Fruit fly (Drosophila melanogaster) whole organism, prepupa: ENCODE measurements around the gene TwdlR.

Experiments
- CG10631 ChIP-seq: fragments of 200-800 bp; sonication (Bioruptor generic); optimal IDR thresholded peaks from 2 replicates; lab custom pipeline; 2016; ENCODE audit warnings: missing biosample characterization, missing genetic modification characterization
- CG10669 ChIP-seq: fragments of 200-800 bp; sonication (Bioruptor generic); optimal IDR thresholded peaks from 3 replicates; lab custom pipeline; 2018; ENCODE audit warnings: missing biosample characterization, mild to moderate bottlenecking, missing genetic modification characterization, moderate library complexity
- CG11294 ChIP-seq: fragments of 200-800 bp; sonication (Bioruptor generic); IDR thresholded peaks from 2 replicates; pipeline ENCODE4 v1.3.6; 2022; ENCODE audit warnings: missing biosample characterization, missing genetic modification characterization
- CG11762 ChIP-seq: fragments of 200-800 bp; sonication (Bioruptor generic); optimal IDR thresholded peaks from 3 replicates; lab custom pipeline; 2016; ENCODE audit warnings: missing biosample characterization, missing genetic modification characterization; ENCODE audit not compliant: insufficient read depth
- CG11902 ChIP-seq: fragments of 200-800 bp; sonication (Bioruptor generic); optimal IDR thresholded peaks from 3 replicates; lab custom pipeline; 2016; ENCODE audit warnings: missing biosample characterization, missing genetic modification characterization
- CG15336 ChIP-seq: fragments of 200-800 bp; sonication (Bioruptor generic); IDR thresholded peaks from 2 replicates; pipeline ENCODE4 v1.3.6; 2022; ENCODE audit warnings: missing biosample characterization, missing genetic modification characterization
- CG1621 ChIP-seq: fragments of 200-800 bp; sonication (Bioruptor generic); optimal IDR thresholded peaks from 3 replicates; lab custom pipeline; 2018; ENCODE audit warnings: missing biosample characterization, mild to moderate bottlenecking, missing genetic modification characterization
- CG16779 ChIP-seq: fragments of 200-800 bp; sonication (Bioruptor generic); optimal IDR thresholded peaks from 3 replicates; lab custom pipeline; 2017; ENCODE audit warnings: missing biosample characterization, mild to moderate bottlenecking, missing genetic modification characterization
- CG3032 ChIP-seq: fragments of 200-800 bp; optimal IDR thresholded peaks from 2 replicates; lab custom pipeline; 2019; ENCODE audit warnings: missing biosample characterization, mild to moderate bottlenecking, missing genetic modification characterization, moderate library complexity
- CG31627 ChIP-seq: fragments of 200-800 bp; sonication (Bioruptor generic); optimal IDR thresholded peaks from 3 replicates; lab custom pipeline; 2016; ENCODE audit warnings: missing biosample characterization, missing genetic modification characterization
- CG32006 ChIP-seq: fragments of 200-800 bp; sonication (Bioruptor generic); optimal IDR thresholded peaks from 3 replicates; lab custom pipeline; 2017; ENCODE audit warnings: missing biosample characterization, mild to moderate bottlenecking, missing genetic modification characterization
- CG34406 ChIP-seq: fragments of 200-800 bp; sonication (Bioruptor generic); optimal IDR thresholded peaks from 3 replicates; lab custom pipeline; 2016; ENCODE audit warnings: missing biosample characterization, missing genetic modification characterization
- CG3919 ChIP-seq: fragments of 200-800 bp; sonication (Bioruptor generic); optimal IDR thresholded peaks from 3 replicates; lab custom pipeline; 2016; ENCODE audit warnings: missing biosample characterization, missing genetic modification characterization
- CG4318 ChIP-seq: fragments of 200-800 bp; sonication (Bioruptor generic); optimal IDR thresholded peaks from 3 replicates; lab custom pipeline; 2017; ENCODE audit warnings: missing biosample characterization, mild to moderate bottlenecking, missing genetic modification characterization
- CG6163 ChIP-seq: fragments of 200-800 bp; sonication (Bioruptor generic); IDR thresholded peaks from 3 replicates; pipeline ENCODE4 v1.3.6; 2022; ENCODE audit warnings: missing biosample characterization, missing genetic modification characterization
- CG6808 ChIP-seq: fragments of 200-800 bp; sonication (Bioruptor generic); optimal IDR thresholded peaks from 3 replicates; lab custom pipeline; 2017; ENCODE audit warnings: missing biosample characterization, missing genetic modification characterization, mild to moderate bottlenecking, moderate library complexity, missing genetic modification reagents
- CG8319 ChIP-seq: fragments of 200-800 bp; sonication (Bioruptor generic); optimal IDR thresholded peaks from 3 replicates; lab custom pipeline; 2016; ENCODE audit warnings: missing biosample characterization, missing genetic modification characterization
- CG9139 ChIP-seq: fragments of 200-800 bp; sonication (Bioruptor generic); optimal IDR thresholded peaks from 3 replicates; lab custom pipeline; 2017; ENCODE audit warnings: missing biosample characterization, mild to moderate bottlenecking, missing genetic modification characterization
- Eip75B ChIP-seq: fragments of 200-800 bp; sonication (Bioruptor generic); optimal IDR thresholded peaks from 3 replicates; lab custom pipeline; 2016; ENCODE audit warnings: missing biosample characterization, missing genetic modification characterization
- Eip78C ChIP-seq: fragments of 200-800 bp; sonication (Bioruptor generic); peaks from one replicate; lab custom pipeline; 2016; ENCODE audit warnings: missing biosample characterization, missing genetic modification characterization
- Eip93F ChIP-seq: fragments of 200-800 bp; sonication (Bioruptor generic); optimal IDR thresholded peaks from 2 replicates; lab custom pipeline; 2016; ENCODE audit warnings: missing biosample characterization, mild to moderate bottlenecking, missing genetic modification characterization
- Ets21C ChIP-seq: fragments of 200-800 bp; sonication (Bioruptor generic); optimal IDR thresholded peaks from 3 replicates; lab custom pipeline; 2016; ENCODE audit warnings: missing biosample characterization, missing genetic modification characterization
- Hr39 ChIP-seq: fragments of 200-800 bp; sonication (Bioruptor generic); optimal IDR thresholded peaks from 2 replicates; lab custom pipeline; 2016; ENCODE audit warnings: missing biosample characterization, missing genetic modification characterization
- Hr4 ChIP-seq: fragments of 200-800 bp; sonication (Bioruptor generic); optimal IDR thresholded peaks from 3 replicates; lab custom pipeline; 2016; ENCODE audit warnings: missing biosample characterization, missing genetic modification characterization
- Lpt ChIP-seq: fragments of 200-800 bp; sonication (Bioruptor generic); optimal IDR thresholded peaks from 3 replicates; lab custom pipeline; 2016; ENCODE audit warnings: missing biosample characterization, missing genetic modification characterization
- Met ChIP-seq: fragments of 200-800 bp; sonication (Bioruptor generic); optimal IDR thresholded peaks from 3 replicates; lab custom pipeline; 2016; ENCODE audit warnings: missing biosample characterization, missing genetic modification characterization
- OdsH ChIP-seq: fragments of 200-800 bp; sonication (Bioruptor generic); optimal IDR thresholded peaks from 3 replicates; lab custom pipeline; 2016; ENCODE audit warnings: missing biosample characterization, missing genetic modification characterization
- Smox ChIP-seq: fragments of 200-800 bp; sonication (Bioruptor generic); optimal IDR thresholded peaks from 3 replicates; lab custom pipeline; 2016; ENCODE audit warnings: missing biosample characterization, missing genetic modification characterization
- Sox14 ChIP-seq: fragments of 200-800 bp; sonication (Bioruptor generic); optimal IDR thresholded peaks from 3 replicates; lab custom pipeline; 2016; ENCODE audit warnings: missing biosample characterization, missing genetic modification characterization
- Sox15 ChIP-seq: fragments of 200-800 bp; sonication (Bioruptor generic); optimal IDR thresholded peaks from 3 replicates; lab custom pipeline; 2016; ENCODE audit warnings: missing biosample characterization, missing genetic modification characterization
- acj6 ChIP-seq: fragments of 200-800 bp; sonication (Bioruptor generic); optimal IDR thresholded peaks from 3 replicates; lab custom pipeline; 2016; ENCODE audit warnings: missing biosample characterization, missing genetic modification characterization
- cyc ChIP-seq: fragments of 200-800 bp; sonication (Bioruptor generic); optimal IDR thresholded peaks from 3 replicates; lab custom pipeline; 2016; ENCODE audit warnings: missing biosample characterization, missing genetic modification characterization
- dac ChIP-seq: fragments of 200-800 bp; sonication (Bioruptor generic); optimal IDR thresholded peaks from 2 replicates; lab custom pipeline; 2017; ENCODE audit warnings: missing biosample characterization, mild to moderate bottlenecking, missing genetic modification characterization
- dsx ChIP-seq: fragments of 200-800 bp; optimal IDR thresholded peaks from 3 replicates; lab custom pipeline; 2019; ENCODE audit warnings: missing biosample characterization, mild to moderate bottlenecking, missing genetic modification characterization, moderate library complexity; ENCODE audit not compliant: poor library complexity, severe bottlenecking
- eg ChIP-seq: fragments of 200-800 bp; sonication (Bioruptor generic); IDR thresholded peaks from 3 replicates; pipeline ENCODE4 v1.3.6; 2022; ENCODE audit warnings: missing biosample characterization, missing genetic modification characterization
- esn ChIP-seq: fragments of 200-800 bp; sonication (Bioruptor generic); optimal IDR thresholded peaks from 2 replicates; lab custom pipeline; 2016; ENCODE audit warnings: missing biosample characterization, mild to moderate bottlenecking, missing genetic modification characterization, moderate library complexity
- fd85E ChIP-seq: fragments of 200-800 bp; sonication (Bioruptor generic); optimal IDR thresholded peaks from 3 replicates; lab custom pipeline; 2016; ENCODE audit warnings: missing biosample characterization, missing genetic modification characterization
- fkh ChIP-seq: fragments of 200-800 bp; sonication (Bioruptor generic); optimal IDR thresholded peaks from 3 replicates; lab custom pipeline; 2017; ENCODE audit warnings: missing biosample characterization, mild to moderate bottlenecking, missing genetic modification characterization, moderate library complexity
- lz ChIP-seq: fragments of 200-800 bp; sonication (Bioruptor generic); optimal IDR thresholded peaks from 3 replicates; lab custom pipeline; 2016; ENCODE audit warnings: missing biosample characterization, missing genetic modification characterization
- net ChIP-seq: fragments of 200-800 bp; sonication (Bioruptor generic); optimal IDR thresholded peaks from 3 replicates; lab custom pipeline; 2016; ENCODE audit warnings: missing biosample characterization, missing genetic modification characterization
- salr ChIP-seq, 2 experiments: fragments of 200-800 bp; sonication (Bioruptor generic); optimal IDR thresholded peaks; 3 replicates each; lab custom pipeline; 2016 to 2018; ENCODE audit warnings: missing biosample characterization in 2 of 2, missing genetic modification characterization in 2 of 2, mild to moderate bottlenecking in 1 of 2
- spab ChIP-seq: fragments of 200-800 bp; sonication (Bioruptor generic); optimal IDR thresholded peaks from 2 replicates; lab custom pipeline; 2017; ENCODE audit warnings: missing biosample characterization, mild to moderate bottlenecking, missing genetic modification characterization, missing genetic modification reagents
- ss ChIP-seq, 2 experiments: fragments of 200-800 bp; sonication (Bioruptor generic); optimal IDR thresholded peaks; 2 replicates in 1 of 2; 3 replicates in 1 of 2; lab custom pipeline; 2017 to 2018; ENCODE audit warnings: mild to moderate bottlenecking in 2 of 2, missing biosample characterization in 2 of 2, missing genetic modification characterization in 2 of 2, moderate library complexity in 1 of 2
- svp ChIP-seq: fragments of 200-800 bp; sonication (Bioruptor generic); peaks from one replicate; lab custom pipeline; 2016; ENCODE audit warnings: missing biosample characterization, missing genetic modification characterization
- topi ChIP-seq: fragments of 200-800 bp; sonication (Bioruptor generic); optimal IDR thresholded peaks from 3 replicates; lab custom pipeline; 2016; ENCODE audit warnings: missing biosample characterization, missing genetic modification characterization
- vri ChIP-seq: fragments of 200-800 bp; sonication (Bioruptor generic); optimal IDR thresholded peaks from 3 replicates; lab custom pipeline; 2016; ENCODE audit warnings: missing biosample characterization, mild to moderate bottlenecking, missing genetic modification characterization

TwdlR gene

dm6 chr3R:26654594-26654993 lies 19.9 kb downstream of the TwdlR start (continued):
- TF ChIP-seq CG8319 (GFP tag; lab: Kevin White, UChicago) (no peak), Eip75B (peak; percentile 14), CG11294 (GFP tag; lab: Robert Waterston, UW) (0 out of 2 replicates have a peak, but pooled peaks have one; percentile 7), Eip93F (no peak), Hr4 (peak; percentile 53), cyc (GFP tag; lab: Kevin White, UChicago) (peak; percentile 15), CG9139 (GFP tag; lab: Kevin White, UChicago) (no peak), Hr39 (GFP tag; lab: Kevin White, UChicago) (peak; percentile 16), CG10631 (GFP tag; lab: Kevin White, UChicago) (peak; percentile 39), Met (GFP tag; lab: Kevin White, UChicago) (no peak), Smox (GFP tag; lab: Kevin White, UChicago) (no peak), CG6163 (peak; percentile 45; the same call in 1 of the 3 replicates), CG11902 (GFP tag; lab: Kevin White, UChicago) (no peak), CG11762 (GFP tag; lab: Kevin White, UChicago) (peak; percentile 16), CG32006 (peak; percentile 55), CG16779 (tag; lab: Kevin White, UChicago) (no peak), ss (GFP tag; optimal IDR thresholded peaks at IDR 0.05; lab: Kevin White, UChicago) (no peak), Sox14 (GFP tag; lab: Kevin White, UChicago) (no peak), dsx (no peak), Lpt (no peak), Ets21C (GFP tag; lab: Kevin White, UChicago) (no peak), CG4318 (no peak), CG10669 (no peak), CG15336 (GFP tag; lab: Robert Waterston, UW) (peak; percentile 47), salr (GFP tag; optimal IDR thresholded peaks at IDR 0.05; lab: Kevin White, UChicago) (no peak), Sox15 (GFP tag; lab: Kevin White, UChicago) (no peak), eg (GFP tag; lab: Robert Waterston, UW) (0 out of 3 replicates have a peak, but pooled peaks have one; percentile 13), CG34406 (GFP tag; lab: Kevin White, UChicago) (no peak), dac (GFP tag; lab: Kevin White, UChicago) (peak; percentile 3), svp (no peak), CG3919 (GFP tag; lab: Kevin White, UChicago) (peak; percentile 26), CG1621 (tag; lab: Kevin White, UChicago) (no peak)

- TF ChIP-seq CG11762 (GFP tag; lab: Kevin White, UChicago) (no peak), CG31627 (GFP tag; lab: Kevin White, UChicago) (no peak), fkh (GFP tag; lab: Kevin White, UChicago) (no peak), fd85E (GFP tag; lab: Kevin White, UChicago) (no peak), Sox14 (GFP tag; lab: Kevin White, UChicago) (no peak), dsx (no peak), CG32006 (no peak), CG6808 (GFP tag; lab: Kevin White, UChicago) (no peak), CG3919 (GFP tag; lab: Kevin White, UChicago) (no peak), salr (GFP tag; optimal IDR thresholded peaks at IDR 0.05; lab: Kevin White, UChicago) (no peak), net (GFP tag; lab: Kevin White, UChicago) (no peak), Hr4 (no peak), esn (no peak)
These were observed 20.8 kb downstream of the TwdlR start for dm6 chr3R:26655416-26655945.

- TF ChIP-seq CG8319 (GFP tag; lab: Kevin White, UChicago) (no peak), CG10631 (GFP tag; lab: Kevin White, UChicago) (no peak), OdsH (GFP tag; lab: Kevin White, UChicago) (no peak), CG9139 (GFP tag; lab: Kevin White, UChicago) (no peak), lz (GFP tag; lab: Kevin White, UChicago) (no peak), CG11762 (GFP tag; lab: Kevin White, UChicago) (no peak), Smox (GFP tag; lab: Kevin White, UChicago) (no peak), CG16779 (tag; lab: Kevin White, UChicago) (no peak), vri (GFP tag; lab: Kevin White, UChicago) (no peak), spab (GFP tag; lab: Kevin White, UChicago) (no peak), CG34406 (GFP tag; lab: Kevin White, UChicago) (no peak), acj6 (GFP tag; lab: Kevin White, UChicago) (no peak), CG3032 (tag; lab: Kevin White, UChicago) (no peak), topi (GFP tag; lab: Kevin White, UChicago) (no peak), CG32006 (no peak), Sox14 (GFP tag; lab: Kevin White, UChicago) (no peak), CG6163 (no peak), CG11902 (GFP tag; lab: Kevin White, UChicago) (no peak), CG6808 (GFP tag; lab: Kevin White, UChicago) (no peak), Eip78C (no peak)
These were observed 21.5 kb downstream of the TwdlR start, which contains the start of gene Tb for dm6 chr3R:26656140-26656539. Tb (plus strand) TSS chr3R:26656440.
